Fruit fly (Drosophila melanogaster): ENCODE results near the gene CG14717.

Gene CG14717

dm6 chr3R:11741730-11742203, 45.5 kb downstream of the CG14717 start, which contains the start of the genes Blm and CG14722 (continued):
- TF ChIP-seq fd102C (GFP tag; optimal IDR thresholded peaks at IDR 0.05) (no peak), CG10274 (GFP tag; optimal IDR thresholded peaks at IDR 0.05) (no peak), CG14860 (GFP tag; IDR thresholded peaks at IDR 0.05; ENCODE audit: partially characterized antibody) (no peak), peb (GFP tag; IDR thresholded peaks at IDR 0.05) (no peak), HLHmδ (GFP tag; optimal IDR thresholded peaks at IDR 0.05) (no peak), Sry-β (GFP tag; optimal IDR thresholded peaks at IDR 0.05) (peak; percentile 89), lov (optimal IDR thresholded peaks at IDR 0.05) (no peak), lov (GFP tag; IDR thresholded peaks at IDR 0.05) (no peak), fu2 (GFP tag; optimal IDR thresholded peaks at IDR 0.05) (no peak), CG13296 (GFP tag; optimal IDR thresholded peaks at IDR 0.05) (no peak), CG10209 (GFP tag; optimal IDR thresholded peaks at IDR 0.05) (no peak), Dref (GFP tag; IDR thresholded peaks at IDR 0.05) (no peak), CG14014 (GFP tag; IDR thresholded peaks at IDR 0.05) (no peak), ac (GFP tag; optimal IDR thresholded peaks at IDR 0.05) (no peak), lola (GFP tag; optimal IDR thresholded peaks at IDR 0.05) (no peak), CG3407 (GFP tag; optimal IDR thresholded peaks at IDR 0.05) (no peak), NFAT (GFP tag; IDR thresholded peaks at IDR 0.05) (no peak), bbx (GFP tag; IDR thresholded peaks at IDR 0.05; ENCODE audit: partially characterized antibody) (no peak), Dbx (GFP tag; IDR thresholded peaks at IDR 0.05) (no peak), Atf-2 (GFP tag; optimal IDR thresholded peaks at IDR 0.05) (no peak), trh (GFP tag; optimal IDR thresholded peaks at IDR 0.05) (no peak), CG17912 (GFP tag; optimal IDR thresholded peaks at IDR 0.05) (no peak), da (GFP tag; optimal IDR thresholded peaks at IDR 0.05) (no peak), sima (GFP tag; optimal IDR thresholded peaks at IDR 0.05) (no peak), CG18476 (GFP tag; optimal IDR thresholded peaks at IDR 0.05) (no peak), Vsx1 (GFP tag; optimal IDR thresholded peaks at IDR 0.05) (no peak), Fer2 (tag; optimal IDR thresholded peaks at IDR 0.05) (no peak), lab (GFP tag; optimal IDR thresholded peaks at IDR 0.05) (no peak), croc (GFP tag; conservative IDR thresholded peaks at IDR 0.05) (no peak), Hsf (GFP tag; optimal IDR thresholded peaks at IDR 0.05) (no peak), Sox102F (GFP tag; optimal IDR thresholded peaks at IDR 0.05) (no peak), zen2 (GFP tag; IDR thresholded peaks at IDR 0.05; ENCODE audit: partially characterized antibody) (no peak), nerfin-2 (GFP tag; IDR thresholded peaks at IDR 0.05; ENCODE audit: partially characterized antibody) (no peak), ase (GFP tag; IDR thresholded peaks at IDR 0.05) (no peak), stwl (tag; optimal IDR thresholded peaks at IDR 0.05) (peak; percentile 34), Sry-δ (GFP tag; optimal IDR thresholded peaks at IDR 0.05) (peak; percentile 43), CG8290 (GFP tag; optimal IDR thresholded peaks at IDR 0.05) (no peak), CG8290 (tag; optimal IDR thresholded peaks at IDR 0.05) (no peak), Nf-YA (GFP tag; IDR thresholded peaks at IDR 0.05) (no peak), CG11247 (GFP tag; IDR thresholded peaks at IDR 0.05) (no peak), CG14667 (GFP tag; IDR thresholded peaks at IDR 0.05) (no peak), NC2α (GFP tag; optimal IDR thresholded peaks at IDR 0.05) (no peak), CG6791 (GFP tag; IDR thresholded peaks at IDR 0.05; ENCODE audit: partially characterized antibody) (no peak), CG4854 (GFP tag; optimal IDR thresholded peaks at IDR 0.05) (no peak), Hr51 (GFP tag; optimal IDR thresholded peaks at IDR 0.05) (no peak), pnt (GFP tag; optimal IDR thresholded peaks at IDR 0.05) (no peak), CG6854 (GFP tag; optimal IDR thresholded peaks at IDR 0.05) (no peak), gfzf (GFP tag; optimal IDR thresholded peaks at IDR 0.05) (peak; percentile 83), Poxn (GFP tag; IDR thresholded peaks at IDR 0.05) (no peak), sim (GFP tag; IDR thresholded peaks at IDR 0.05) (no peak), dpn (GFP tag; optimal IDR thresholded peaks at IDR 0.05) (no peak), Chrac-16 (GFP tag; optimal IDR thresholded peaks at IDR 0.05) (no peak)
